Worm (Caenorhabditis elegans) whole organism, L1 larva: ENCODE measurements around the gene F29B9.1.

ENCODE experiments used
- C04F5.9 ChIP-seq: sonication (generic microtip); optimal IDR thresholded peaks from 2 replicates; lab custom pipeline; 2016; ENCODE audit warnings: missing genetic modification characterization, missing compliant biosample characterization
- C16A3.4 ChIP-seq: fragments of 150-350 bp; optimal IDR thresholded peaks from 2 replicates; lab custom pipeline; 2014; ENCODE audit warnings: missing biosample characterization, missing genetic modification characterization
- F16B12.6 ChIP-seq: fragments of 150-350 bp; optimal IDR thresholded peaks from 2 replicates; lab custom pipeline; 2014; ENCODE audit warnings: missing biosample characterization, missing genetic modification characterization
- Y116A8C.19 ChIP-seq: sonication (generic microtip); optimal IDR thresholded peaks from 2 replicates; lab custom pipeline; 2016; ENCODE audit warnings: missing compliant biosample characterization, missing genetic modification characterization, borderline replicate concordance
- aha-1 ChIP-seq: fragments of 150-350 bp; optimal IDR thresholded peaks from 2 replicates; lab custom pipeline; 2014; ENCODE audit warnings: missing biosample characterization, missing genetic modification characterization
- ceh-8 ChIP-seq: fragments of 200-800 bp; sonication (Bioruptor generic); optimal IDR thresholded peaks from 2 replicates; lab custom pipeline; 2018; ENCODE audit warnings: mild to moderate bottlenecking, missing genetic modification characterization, moderate library complexity, missing compliant biosample characterization
- ceh-82 ChIP-seq, 3 experiments: fragments of 150-350 bp in 1 of 3; sonication (generic microtip) in 2 of 3; optimal IDR thresholded peaks; 2 replicates each; lab custom pipeline; 2014 to 2017; ENCODE audit warnings: missing biosample characterization in 3 of 3, missing genetic modification characterization in 3 of 3
- ces-1 ChIP-seq: fragments of 150-350 bp; optimal IDR thresholded peaks from 2 replicates; lab custom pipeline; 2014; ENCODE audit warnings: missing biosample characterization, missing genetic modification reagents, missing genetic modification characterization
- dpl-1 ChIP-seq, 3 experiments: fragments of 150-350 bp in 2 of 3; sonication (generic microtip) in 1 of 3; optimal IDR thresholded peaks; 2 replicates each; lab custom pipeline; 2014 to 2017; ENCODE audit warnings: missing biosample characterization in 3 of 3, missing genetic modification characterization in 3 of 3, missing genetic modification reagents in 3 of 3
- dsc-1 ChIP-seq: sonication (generic microtip); optimal IDR thresholded peaks from 2 replicates; lab custom pipeline; 2016; ENCODE audit warnings: mild to moderate bottlenecking, missing genetic modification characterization, missing compliant biosample characterization
- efl-1 ChIP-seq, 4 experiments: fragments of 150-350 bp; optimal IDR thresholded peaks in 3 of 4; peaks in 1 of 4; 1 replicate in 1 of 4; 2 replicates in 3 of 4; lab custom pipeline; 2014; ENCODE audit warnings: missing biosample characterization in 2 of 4, missing genetic modification characterization in 2 of 4, missing genetic modification reagents in 2 of 4
- egl-13 ChIP-seq: sonication (generic microtip); optimal IDR thresholded peaks from 2 replicates; lab custom pipeline; 2016; ENCODE audit warnings: missing genotype, missing genetic modification reagents, missing genetic modification characterization, missing compliant biosample characterization
- egl-27 ChIP-seq, 2 experiments: fragments of 150-350 bp in 1 of 2; sonication (generic microtip); optimal IDR thresholded peaks; 3 replicates each; lab custom pipeline; 2017 to 2018; ENCODE audit warnings: missing biosample characterization in 2 of 2, missing genetic modification characterization in 2 of 2, missing genetic modification reagents in 2 of 2
- ets-5 ChIP-seq: fragments of 200-800 bp; sonication (Bioruptor generic); IDR thresholded peaks from 2 replicates; pipeline ENCODE4 v1.3.6; 2022; ENCODE audit warnings: missing genetic modification characterization, missing compliant biosample characterization
- fkh-4 ChIP-seq: sonication (generic microtip); optimal IDR thresholded peaks from 2 replicates; lab custom pipeline; 2016; ENCODE audit warnings: missing compliant biosample characterization, missing genetic modification characterization, borderline replicate concordance
- fos-1 ChIP-seq: fragments of 150-350 bp; optimal IDR thresholded peaks from 2 replicates; lab custom pipeline; 2014; ENCODE audit warnings: missing biosample characterization, missing genetic modification characterization
- hlh-4 ChIP-seq: sonication (generic microtip); optimal IDR thresholded peaks from 2 replicates; lab custom pipeline; 2016; ENCODE audit warnings: mild to moderate bottlenecking, missing genetic modification characterization, missing compliant biosample characterization
- irx-1 ChIP-seq: sonication (generic microtip); optimal IDR thresholded peaks from 2 replicates; lab custom pipeline; 2016; ENCODE audit warnings: missing genetic modification characterization, missing compliant biosample characterization
- lin-14 ChIP-seq: fragments of 200-800 bp; sonication (Bioruptor generic); optimal IDR thresholded peaks from 2 replicates; lab custom pipeline; 2018; ENCODE audit warnings: mild to moderate bottlenecking, missing genetic modification characterization, moderate library complexity, missing compliant biosample characterization
- lin-15B ChIP-seq: fragments of 150-350 bp; sonication (generic microtip); optimal IDR thresholded peaks from 3 replicates; lab custom pipeline; 2014; ENCODE audit warnings: missing biosample characterization, missing genetic modification characterization
- lin-35 ChIP-seq, 2 experiments: fragments of 150-350 bp; optimal IDR thresholded peaks; 2 replicates each; lab custom pipeline; 2014; ENCODE audit warnings: missing biosample characterization in 2 of 2, missing genetic modification characterization in 2 of 2, missing genetic modification reagents in 2 of 2
- lin-39 ChIP-seq: fragments of 150-350 bp; optimal IDR thresholded peaks from 2 replicates; lab custom pipeline; 2014; ENCODE audit warnings: missing biosample characterization, missing genetic modification reagents, missing genetic modification characterization
- mab-9 ChIP-seq: fragments of 200-800 bp; sonication (Bioruptor generic); IDR thresholded peaks from 2 replicates; pipeline ENCODE4 v1.3.6; 2022; ENCODE audit warnings: missing genetic modification reagents, missing genetic modification characterization, missing compliant biosample characterization
- mdl-1 ChIP-seq, 2 experiments: fragments of 150-350 bp; optimal IDR thresholded peaks; 2 replicates each; lab custom pipeline; 2014 to 2017; ENCODE audit warnings: missing biosample characterization in 2 of 2, missing genetic modification characterization in 2 of 2, inconsistent platforms in 1 of 2
- mef-2 ChIP-seq: fragments of 150-350 bp; optimal IDR thresholded peaks from 2 replicates; lab custom pipeline; 2014; ENCODE audit warnings: missing biosample characterization, missing genetic modification characterization
- nhr-237 ChIP-seq: fragments of 150-350 bp; optimal IDR thresholded peaks from 2 replicates; lab custom pipeline; 2014; ENCODE audit warnings: missing biosample characterization, missing genetic modification characterization
- nhr-28 ChIP-seq: fragments of 150-350 bp; optimal IDR thresholded peaks from 2 replicates; lab custom pipeline; 2014; ENCODE audit warnings: missing biosample characterization, missing genetic modification characterization
- nhr-84 ChIP-seq: sonication (generic microtip); optimal IDR thresholded peaks from 2 replicates; lab custom pipeline; 2017; ENCODE audit warnings: missing biosample characterization, missing genetic modification characterization
- sptf-1 ChIP-seq: fragments of 150-350 bp; optimal IDR thresholded peaks from 2 replicates; lab custom pipeline; 2014; ENCODE audit warnings: missing biosample characterization, missing genetic modification characterization
- tlp-1 ChIP-seq: fragments of 150-350 bp; optimal IDR thresholded peaks from 2 replicates; lab custom pipeline; 2014; ENCODE audit warnings: missing biosample characterization, missing genetic modification characterization
- unc-130 ChIP-seq: fragments of 150-350 bp; optimal IDR thresholded peaks from 2 replicates; lab custom pipeline; 2017; ENCODE audit warnings: missing biosample characterization, missing genetic modification characterization, inconsistent platforms
- unc-30 ChIP-seq: sonication (generic microtip); optimal IDR thresholded peaks from 2 replicates; lab custom pipeline; 2017; ENCODE audit warnings: missing biosample characterization, missing genetic modification characterization
- unc-86 ChIP-seq: sonication (generic microtip); optimal IDR thresholded peaks from 2 replicates; lab custom pipeline; 2016; ENCODE audit warnings: missing genetic modification characterization, missing compliant biosample characterization
- unc-98 ChIP-seq: fragments of 200-800 bp; sonication (Bioruptor generic); IDR thresholded peaks from 2 replicates; pipeline ENCODE4 v1.3.6; 2022; ENCODE audit warnings: missing genetic modification characterization, missing compliant biosample characterization
- vab-15 ChIP-seq: sonication (generic microtip); optimal IDR thresholded peaks from 2 replicates; lab custom pipeline; 2017; ENCODE audit warnings: missing genotype, mild to moderate bottlenecking, missing genetic modification characterization, missing compliant biosample characterization
- zag-1 ChIP-seq: fragments of 150-350 bp; optimal IDR thresholded peaks from 2 replicates; lab custom pipeline; 2014; ENCODE audit warnings: missing biosample characterization, missing genetic modification characterization
- zip-4 ChIP-seq: fragments of 200-800 bp; sonication (Bioruptor generic); optimal IDR thresholded peaks from 2 replicates; lab custom pipeline; 2018; ENCODE audit warnings: mild to moderate bottlenecking, missing genetic modification characterization, moderate library complexity, missing compliant biosample characterization
- ztf-11 ChIP-seq, 2 experiments: sonication (generic microtip); optimal IDR thresholded peaks; 2 replicates each; lab custom pipeline; 2016 to 2017; ENCODE audit warnings: missing genetic modification characterization in 2 of 2, missing biosample characterization in 1 of 2, missing compliant biosample characterization in 1 of 2

F29B9.1 gene

DNA sequence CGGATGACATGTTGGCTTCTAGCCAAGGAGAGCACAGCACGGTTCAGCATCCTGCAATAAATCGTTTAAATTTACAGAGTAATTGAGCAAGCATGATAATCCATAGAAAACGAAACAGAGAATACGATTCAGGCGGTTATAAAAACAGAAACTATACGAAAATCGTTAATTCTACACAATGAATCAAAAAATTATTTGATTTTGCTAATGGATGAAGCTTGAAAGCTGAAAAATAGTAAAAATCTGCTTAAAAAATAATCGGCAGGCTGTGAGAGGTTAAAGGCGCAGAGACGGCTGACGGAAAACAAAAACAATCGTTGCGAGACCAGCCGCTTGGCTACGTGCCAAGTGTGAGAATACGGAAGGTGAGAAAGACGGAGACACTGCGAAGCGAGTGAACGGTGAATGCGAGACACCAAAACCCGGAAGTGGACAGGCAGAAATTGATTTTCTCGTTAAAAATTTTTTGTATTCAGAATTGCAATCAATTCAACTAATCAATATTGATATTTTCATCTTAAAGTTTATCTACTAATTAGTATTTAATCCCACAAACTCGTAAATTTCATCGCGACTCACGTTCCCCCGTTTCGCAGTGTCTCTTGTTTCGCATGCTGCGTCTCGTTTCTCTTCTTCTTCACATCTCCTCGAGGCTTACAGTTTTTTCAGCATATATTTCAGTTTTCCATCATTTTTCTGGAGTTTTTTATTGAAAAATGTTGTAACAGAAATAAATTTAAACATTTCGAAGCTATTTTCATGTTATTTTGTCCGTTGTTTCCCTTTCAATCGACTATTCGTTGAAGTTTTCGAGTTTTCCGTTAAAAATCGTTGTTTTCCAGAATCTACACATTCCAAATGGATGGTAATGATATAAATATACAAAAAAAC, 4.8 kb upstream of the F29B9.1 start, which contains the start of the genes F29B9.11 and jmjd-1.2 (continued):
- TF ChIP-seq dpl-1 (GFP tag; optimal IDR thresholded peaks at IDR 0.05; lab: Kevin White, UChicago) (peak; percentile 72 to 78 (median 77)), dsc-1 (peak; percentile 94), zag-1 (tag; lab: Kevin White, UChicago) (peak; percentile 49), nhr-237 (tag; lab: Kevin White, UChicago) (peak; percentile 80), Y116A8C.19 (tag; lab: Kevin White, UChicago) (peak; percentile 74), ceh-8 (GFP tag; lab: Kevin White, UChicago) (peak; percentile 42)

DNA sequence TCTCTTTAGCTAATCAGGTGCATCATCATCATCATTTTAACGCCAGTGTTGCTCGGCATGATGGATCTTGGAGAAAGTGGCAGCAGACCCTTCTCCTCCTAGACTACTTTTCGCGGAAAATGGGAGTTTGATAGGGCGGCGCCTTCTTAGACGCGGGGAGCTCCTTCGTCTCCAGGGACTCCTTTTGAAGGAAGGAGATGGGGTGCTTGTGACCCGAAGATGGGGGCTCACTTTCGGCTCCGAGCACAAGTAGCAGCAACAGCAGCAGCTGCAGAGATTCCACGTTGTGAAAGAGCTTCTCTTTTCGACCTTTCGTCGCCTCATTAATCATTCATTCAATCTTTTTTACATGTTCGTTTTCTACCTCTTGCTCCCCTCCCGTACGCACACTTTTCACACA, 2.2 kb downstream of the F29B9.1 start:
- no peak for TF ChIP-seq F16B12.6 (tag; lab: Kevin White, UChicago)
- TF ChIP-seq irx-1 (tag; lab: Kevin White, UChicago) = no peak
- no peak for TF ChIP-seq efl-1 (optimal IDR thresholded peaks at IDR 0.05; lab: Kevin White, UChicago)
- no peak for TF ChIP-seq efl-1 (GFP tag; optimal IDR thresholded peaks at IDR 0.05 in 1 of 2; lab: Kevin White, UChicago)
- TF ChIP-seq sptf-1 (tag; lab: Kevin White, UChicago) = no peak
- TF ChIP-seq ceh-82 (tag; optimal IDR thresholded peaks at IDR 0.05; lab: Kevin White, UChicago) = peak in 1 of 3 experiments; percentile 2
- peak; percentile 46 for TF ChIP-seq lin-14 (GFP tag; lab: Kevin White, UChicago)
- TF ChIP-seq C16A3.4 (tag; lab: Kevin White, UChicago) = no peak
- no peak for TF ChIP-seq unc-30 (tag; lab: Kevin White, UChicago)
- TF ChIP-seq nhr-84 (tag; lab: Kevin White, UChicago) = no peak
- TF ChIP-seq C04F5.9 (tag; lab: Kevin White, UChicago) = no peak
- no peak for TF ChIP-seq egl-13 (tag; lab: Kevin White, UChicago)
- no peak for TF ChIP-seq zag-1 (tag; lab: Kevin White, UChicago)
- no peak for TF ChIP-seq lin-39 (tag; lab: Kevin White, UChicago)
- TF ChIP-seq mab-9 = peak; percentile 63

DNA sequence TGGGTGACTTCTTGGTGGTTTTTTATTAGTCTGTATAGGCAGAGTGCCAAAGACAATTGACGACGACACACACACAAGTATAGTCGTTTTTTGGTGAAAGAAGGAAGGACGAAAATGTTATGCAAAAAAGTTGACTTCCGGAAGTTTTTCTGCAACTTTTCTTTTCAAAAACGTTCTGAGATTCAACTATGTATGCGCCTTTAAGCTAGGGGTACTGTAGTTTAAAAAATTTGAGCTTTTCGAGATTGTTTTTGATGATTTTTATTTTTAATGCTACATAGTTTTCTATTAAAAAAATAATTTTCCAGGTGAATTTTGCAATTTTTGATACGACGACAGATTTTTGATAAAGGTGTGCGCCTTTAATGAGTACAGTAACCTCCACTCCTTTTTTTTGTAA, 2.7 kb downstream of the F29B9.1 start:
- TF ChIP-seq mef-2 (tag; lab: Kevin White, UChicago) (no peak), C16A3.4 (tag; lab: Kevin White, UChicago) (no peak), unc-30 (tag; lab: Kevin White, UChicago) (no peak), zip-4 (GFP tag; lab: Kevin White, UChicago) (no peak), fkh-4 (tag; lab: Kevin White, UChicago) (no peak), nhr-28 (tag; lab: Kevin White, UChicago) (no peak), unc-98 (no peak), ceh-8 (GFP tag; lab: Kevin White, UChicago) (no peak), lin-35 (GFP tag; optimal IDR thresholded peaks at IDR 0.05; lab: Kevin White, UChicago) (no peak), fos-1 (tag; lab: Kevin White, UChicago) (no peak), mab-9 (no peak), hlh-4 (tag; lab: Kevin White, UChicago) (no peak), egl-13 (tag; lab: Kevin White, UChicago) (no peak), ets-5 (GFP tag; lab: Robert Waterston, UW) (no peak), vab-15 (tag; lab: Kevin White, UChicago) (no peak)

- TF ChIP-seq zag-1 (tag; lab: Kevin White, UChicago) (no peak), egl-27 (tag; optimal IDR thresholded peaks at IDR 0.05; lab: Kevin White, UChicago) (no peak), lin-15B (no peak), dpl-1 (GFP tag; optimal IDR thresholded peaks at IDR 0.05; lab: Kevin White, UChicago) (no peak), nhr-84 (tag; lab: Kevin White, UChicago) (no peak), ztf-11 (tag; optimal IDR thresholded peaks at IDR 0.05; lab: Kevin White, UChicago) (no peak), mab-9 (no peak), tlp-1 (no peak), mdl-1 (tag; optimal IDR thresholded peaks at IDR 0.05; lab: Kevin White, UChicago) (no peak), unc-86 (tag; lab: Kevin White, UChicago) (no peak), zip-4 (GFP tag; lab: Kevin White, UChicago) (no peak), ces-1 (GFP tag; lab: Kevin White, UChicago) (no peak), unc-130 (tag; lab: Kevin White, UChicago) (no peak), aha-1 (tag; lab: Kevin White, UChicago) (no peak), efl-1 (optimal IDR thresholded peaks at IDR 0.05; lab: Kevin White, UChicago) (no peak), efl-1 (GFP tag; optimal IDR thresholded peaks at IDR 0.05 in 1 of 2; lab: Kevin White, UChicago) (no peak)
These were observed 4.1 kb downstream of the F29B9.1 start, which contains the start of gene F29B9.12 for ce11 chrIV:4669242-4669641. Gene F29B9.12, plus strand, starts transcription at chrIV:4669542.
